Fruit fly (Drosophila melanogaster): ENCODE data around the gene Wdr82.

The Wdr82 gene

DNA sequence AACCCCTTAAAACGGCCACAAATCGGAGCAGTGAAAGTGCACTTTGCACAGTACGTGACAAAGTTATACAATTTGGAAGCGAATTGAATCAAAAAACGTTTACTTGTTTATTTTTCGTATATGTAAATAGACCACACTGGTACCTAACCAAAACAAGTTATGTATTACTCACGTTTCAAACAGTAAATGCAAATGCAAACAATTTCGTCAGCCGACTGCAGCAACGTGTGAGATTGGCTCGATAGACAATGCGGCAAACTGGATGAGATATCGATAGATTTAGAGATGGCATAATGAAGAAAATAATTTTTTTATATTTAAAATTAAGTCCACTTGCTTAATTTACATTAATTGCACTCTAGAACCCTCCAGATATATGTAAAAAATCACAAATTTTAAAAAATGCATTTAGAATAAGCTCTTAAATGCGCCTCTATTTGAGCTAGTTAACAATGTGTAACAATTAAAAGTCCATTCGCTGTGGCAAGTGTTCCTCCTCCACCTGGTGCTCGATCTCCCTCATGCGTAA is 7.3 kb downstream of the Wdr82 start, which contains the start of gene AlaRS:
TSS of gene AlaRS (minus strand) at position 257 of the 529 bp plus-strand sequence.
- TF ChIP-seq CG17801 (GFP tag; optimal IDR thresholded peaks at IDR 0.05; ENCODE audit: partially characterized antibody) = peak; percentile 72

DNA sequence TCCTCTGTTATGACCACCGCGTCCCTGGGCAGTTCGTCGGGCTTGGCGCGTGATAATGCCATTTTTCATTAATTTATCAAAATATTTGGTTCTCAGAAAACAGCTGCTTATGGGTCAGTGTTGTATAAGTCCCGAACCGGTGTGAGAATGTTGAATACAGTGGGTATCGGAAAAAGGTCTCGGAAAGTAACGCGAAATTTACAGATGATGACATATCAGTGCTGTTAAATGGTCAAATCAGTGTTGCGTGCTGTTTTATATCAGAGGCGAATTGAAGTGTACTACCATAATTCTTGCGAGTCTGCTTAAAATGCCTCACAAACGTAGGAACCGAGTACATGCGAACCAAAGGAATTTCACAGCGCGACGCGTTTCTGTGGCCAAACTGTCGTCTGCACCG is 8.4 kb downstream of the Wdr82 start, which contains the start of the genes CG13392 and Rcd4:
TSS of gene CG13392 (minus strand) at position 162 of the 400 bp plus-strand sequence.
TSS of gene Rcd4 (plus strand) at position 216 of the 400 bp plus-strand sequence.
- peak; percentile 63 for TF ChIP-seq CG17801 (GFP tag; optimal IDR thresholded peaks at IDR 0.05; ENCODE audit: partially characterized antibody)

DNA sequence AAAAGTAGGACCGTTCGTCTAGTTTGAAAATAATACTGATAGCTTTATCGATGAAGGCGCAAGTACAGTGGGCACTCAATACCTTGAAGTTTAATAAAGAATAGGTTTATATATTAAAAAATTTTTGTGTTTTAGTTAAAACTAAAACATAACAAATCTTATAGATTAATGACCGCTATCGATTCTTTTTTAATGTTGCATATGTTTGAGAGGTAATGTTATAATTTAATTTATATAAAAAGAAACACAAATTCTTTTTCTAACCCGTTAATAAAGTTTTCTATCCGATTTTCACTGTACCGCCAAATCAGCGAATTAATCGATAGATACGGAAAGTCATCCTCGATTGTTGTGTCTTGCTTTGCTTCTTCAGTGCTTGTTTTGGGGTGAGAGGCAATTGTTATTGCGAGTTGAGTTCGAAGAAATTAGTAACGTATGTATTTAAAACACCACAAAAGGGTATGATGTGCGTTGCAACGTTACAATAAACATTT is 9.9 kb downstream of the Wdr82 start, which contains the start of the genes Dad1 and CG13384:
TSS of gene Dad1 (minus strand) at position 30 of the 494 bp plus-strand sequence.
TSS of gene CG13384 (plus strand) at position 348 of the 494 bp plus-strand sequence.
- peak; percentile 98 for TF ChIP-seq CG17801 (GFP tag; optimal IDR thresholded peaks at IDR 0.05; ENCODE audit: partially characterized antibody)

DNA sequence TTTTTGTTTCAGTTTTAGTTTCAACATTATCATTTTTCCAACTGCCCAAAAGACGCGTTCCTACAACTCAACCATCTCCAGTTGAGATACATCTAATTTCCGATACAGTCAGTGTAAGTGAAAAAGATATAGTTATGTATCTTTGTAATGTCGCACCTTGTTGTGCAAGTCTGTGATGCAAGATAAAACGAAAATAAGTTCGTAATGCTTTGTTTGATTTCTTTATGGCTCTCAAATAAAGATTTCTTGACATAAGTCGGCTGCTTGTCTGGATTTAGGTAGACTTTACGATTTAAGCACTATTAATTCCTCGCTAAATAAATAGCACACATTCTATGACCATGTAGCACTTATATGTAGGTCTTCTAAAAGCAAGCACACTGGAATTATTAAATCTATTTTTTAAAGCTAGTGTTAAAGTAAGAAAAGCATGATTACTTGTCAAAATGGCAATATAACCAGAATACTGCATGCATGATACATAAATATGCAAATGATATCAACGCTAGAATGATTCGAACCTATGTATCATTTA is 10.8 kb downstream of the Wdr82 start:
- no peak for TF ChIP-seq CG17801 (GFP tag; optimal IDR thresholded peaks at IDR 0.05; ENCODE audit: partially characterized antibody)

DNA sequence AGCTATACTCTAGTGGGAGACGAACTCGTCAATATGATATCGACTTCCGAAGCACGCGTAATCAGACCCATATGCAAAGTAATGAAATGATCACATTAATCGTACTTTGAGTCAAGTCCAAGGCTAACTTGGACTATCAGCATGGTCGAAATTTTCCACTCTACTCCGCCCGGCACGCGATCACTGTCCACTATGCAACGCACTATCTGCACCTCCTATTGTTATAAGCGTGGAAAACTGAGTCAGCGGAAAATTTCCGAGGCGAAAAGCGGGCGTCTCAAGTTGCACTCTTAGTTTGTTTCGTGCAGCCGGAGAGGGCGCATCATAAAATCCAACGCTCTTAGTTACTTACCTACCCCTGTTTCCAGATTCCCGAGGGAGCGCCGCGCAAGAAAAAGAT is 11.6 kb downstream of the Wdr82 start:
- no peak for TF ChIP-seq CG17801 (GFP tag; optimal IDR thresholded peaks at IDR 0.05; ENCODE audit: partially characterized antibody)

DNA sequence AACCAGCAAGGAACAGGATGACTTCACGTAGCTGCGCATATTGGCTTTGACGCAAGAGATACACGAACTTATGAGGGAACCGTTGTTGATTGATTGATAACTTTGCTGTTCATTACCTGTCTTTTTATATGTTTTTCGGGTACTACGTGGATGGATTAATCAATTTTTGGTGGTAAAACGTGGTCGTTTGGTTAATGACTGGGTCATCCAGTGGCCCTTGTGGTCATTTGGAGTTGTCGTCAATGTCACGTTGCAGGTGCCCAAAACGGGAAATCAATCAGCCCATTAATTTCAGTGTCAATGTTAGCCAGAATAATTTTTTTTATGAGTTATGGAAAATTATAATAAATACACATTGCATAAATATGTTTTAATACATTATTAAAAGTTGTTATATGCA is 15.0 kb downstream of the Wdr82 start, which contains the start of gene CG42819:
TSS of gene CG42819 (minus strand) at position 101 of the 400 bp plus-strand sequence.
- no peak for TF ChIP-seq CG17801 (GFP tag; optimal IDR thresholded peaks at IDR 0.05; ENCODE audit: partially characterized antibody)

DNA sequence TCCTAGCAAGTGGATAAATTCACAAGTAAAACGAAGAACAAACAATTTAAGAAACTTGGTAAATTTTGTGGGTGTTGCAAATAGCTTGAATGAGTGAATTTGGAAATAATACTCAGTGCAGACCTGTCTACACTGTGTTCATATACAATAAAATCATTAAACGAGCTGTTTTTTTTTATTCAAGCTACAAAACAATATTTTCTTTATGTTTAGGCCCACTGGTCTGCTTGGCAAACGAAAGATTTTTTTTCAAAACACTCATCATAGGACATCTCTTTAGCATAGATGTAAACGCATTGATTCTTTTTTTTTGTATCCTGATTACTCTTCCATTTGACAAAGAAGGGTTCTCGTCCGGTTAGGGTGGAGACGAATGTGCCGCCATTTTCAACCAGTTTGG is 18.0 kb downstream of the Wdr82 start, which contains the start of gene CG42820:
TSS of gene CG42820 (minus strand) at position 101 of the 400 bp plus-strand sequence.
- no peak for TF ChIP-seq CG17801 (GFP tag; optimal IDR thresholded peaks at IDR 0.05; ENCODE audit: partially characterized antibody)

DNA sequence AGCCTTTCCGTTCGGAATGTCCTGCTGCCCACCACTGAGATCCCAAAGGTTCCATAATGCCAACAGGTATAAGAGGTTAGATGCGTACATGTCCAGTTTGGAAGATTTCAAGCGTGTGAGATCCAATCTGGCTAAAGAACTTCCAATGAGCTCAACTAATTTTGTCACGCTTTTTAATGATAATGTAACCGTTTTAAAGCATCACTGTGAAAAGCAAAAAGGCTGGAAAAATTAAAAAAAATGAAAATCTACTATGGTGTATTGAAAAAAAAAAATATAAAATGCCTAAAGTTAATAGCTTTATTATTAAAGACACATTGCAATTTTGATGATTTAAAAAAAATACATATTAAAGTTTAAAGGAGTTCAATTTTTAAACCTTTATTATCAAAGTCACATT is 18.9 kb downstream of the Wdr82 start, which contains the start of gene Acp29AB:
TSS of gene Acp29AB (minus strand) at position 101 of the 400 bp plus-strand sequence.
- no peak for TF ChIP-seq CG17801 (GFP tag; optimal IDR thresholded peaks at IDR 0.05; ENCODE audit: partially characterized antibody)

DNA sequence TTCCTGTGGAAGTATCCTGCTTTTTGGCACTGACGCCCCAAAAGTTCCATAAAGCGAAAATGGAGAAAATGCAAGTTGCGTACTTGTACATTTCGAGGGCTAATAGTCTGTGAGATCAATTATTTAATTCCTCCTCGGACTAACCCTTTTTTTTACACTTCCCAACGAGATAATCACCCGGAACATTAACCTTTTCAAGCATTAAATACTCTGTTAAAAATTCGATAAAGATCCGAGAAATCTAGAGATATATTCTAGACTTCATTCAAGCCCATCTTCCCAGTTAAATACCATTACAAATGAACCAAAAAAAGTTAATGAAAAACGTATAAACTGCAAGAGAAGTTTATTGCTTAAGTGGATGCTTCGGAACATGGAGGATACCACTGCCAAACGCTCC is 19.9 kb downstream of the Wdr82 start, which contains the start of gene lectin-29Ca:
TSS of gene lectin-29Ca (minus strand) at position 101 of the 400 bp plus-strand sequence.
- no peak for TF ChIP-seq CG17801 (GFP tag; optimal IDR thresholded peaks at IDR 0.05; ENCODE audit: partially characterized antibody)

DNA sequence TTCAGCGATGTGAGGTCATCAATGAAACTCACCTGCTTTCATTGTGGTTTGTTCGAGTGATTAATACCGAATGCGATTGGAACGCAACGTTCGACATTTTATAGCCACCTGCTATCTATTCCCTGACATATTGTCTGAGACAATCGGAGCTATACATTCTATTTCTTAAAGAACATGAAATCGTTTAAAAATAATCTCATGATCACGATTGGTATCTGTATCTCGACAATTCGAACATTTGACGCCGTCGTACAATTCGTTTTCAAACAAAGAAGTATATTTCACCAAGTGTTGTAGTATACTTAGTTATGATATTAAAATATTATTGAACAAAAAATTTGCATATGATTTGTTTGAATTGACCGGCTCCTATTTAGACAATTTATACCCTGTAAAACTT is 20.6 kb downstream of the Wdr82 start, which contains the start of gene Peritrophin-15b:
TSS of gene Peritrophin-15b (minus strand) at position 101 of the 400 bp plus-strand sequence.
- TF ChIP-seq CG17801 (GFP tag; optimal IDR thresholded peaks at IDR 0.05; ENCODE audit: partially characterized antibody) = no peak

DNA sequence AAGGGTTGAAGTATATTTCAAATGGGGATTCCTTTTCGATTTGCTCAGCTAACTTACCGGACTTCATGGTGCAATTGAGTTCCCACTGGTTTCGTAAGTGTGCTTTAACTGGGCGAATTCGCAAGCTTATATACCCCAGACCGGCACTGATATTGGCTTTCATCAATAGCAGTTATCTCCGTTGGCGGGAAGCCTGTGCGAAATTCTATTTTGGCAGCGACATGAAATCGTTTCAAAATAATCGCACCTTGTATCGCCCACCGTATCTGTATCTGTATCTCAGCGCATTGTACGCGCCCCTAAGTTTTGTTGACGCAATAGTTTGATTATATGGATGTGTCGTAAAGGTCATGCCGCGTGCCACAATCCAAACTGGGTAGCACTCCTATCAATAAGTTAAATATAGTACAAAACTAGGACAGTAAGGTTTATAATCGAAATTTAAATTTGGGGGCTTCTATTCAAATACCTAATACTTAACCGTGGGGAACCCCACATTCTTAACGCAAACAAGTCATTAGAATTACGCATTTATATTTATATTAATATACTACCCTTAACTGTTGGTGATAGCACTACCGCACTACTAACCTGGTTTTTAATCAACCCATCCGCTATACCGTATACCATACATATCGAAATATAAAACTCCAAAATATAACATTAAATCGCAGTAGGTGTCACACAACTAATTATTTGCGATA is 21.9 kb downstream of the Wdr82 start, which contains the start of the genes Peritrophin-15a and CG13385:
TSS of gene Peritrophin-15a (minus strand) at position 101 of the 704 bp plus-strand sequence.
TSS of gene CG13385 (plus strand) at position 654 of the 704 bp plus-strand sequence.
- no peak for TF ChIP-seq CG17801 (GFP tag; optimal IDR thresholded peaks at IDR 0.05; ENCODE audit: partially characterized antibody)

DNA sequence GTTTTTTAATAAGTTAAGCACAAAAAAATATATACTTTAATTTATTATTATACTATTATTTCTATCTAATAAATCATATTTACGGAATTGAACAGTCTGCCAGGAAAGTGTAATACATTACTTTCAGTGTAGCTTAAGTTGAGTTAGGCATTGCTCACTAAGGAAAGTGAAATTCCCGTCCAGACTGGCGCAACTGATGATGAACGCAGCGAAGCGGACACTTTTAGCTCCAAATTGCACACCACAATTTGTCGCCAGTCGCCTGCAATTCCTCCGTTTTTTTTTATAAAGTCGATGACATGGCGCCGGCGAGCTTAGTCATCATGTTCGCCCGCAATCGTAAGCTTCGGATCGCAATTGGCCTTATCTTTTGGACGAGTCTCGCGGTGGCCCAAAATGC is 24.5 kb downstream of the Wdr82 start, which contains the start of gene CG13386:
TSS of gene CG13386 (plus strand) at position 301 of the 400 bp plus-strand sequence.
- no peak for TF ChIP-seq CG17801 (GFP tag; optimal IDR thresholded peaks at IDR 0.05; ENCODE audit: partially characterized antibody)

DNA sequence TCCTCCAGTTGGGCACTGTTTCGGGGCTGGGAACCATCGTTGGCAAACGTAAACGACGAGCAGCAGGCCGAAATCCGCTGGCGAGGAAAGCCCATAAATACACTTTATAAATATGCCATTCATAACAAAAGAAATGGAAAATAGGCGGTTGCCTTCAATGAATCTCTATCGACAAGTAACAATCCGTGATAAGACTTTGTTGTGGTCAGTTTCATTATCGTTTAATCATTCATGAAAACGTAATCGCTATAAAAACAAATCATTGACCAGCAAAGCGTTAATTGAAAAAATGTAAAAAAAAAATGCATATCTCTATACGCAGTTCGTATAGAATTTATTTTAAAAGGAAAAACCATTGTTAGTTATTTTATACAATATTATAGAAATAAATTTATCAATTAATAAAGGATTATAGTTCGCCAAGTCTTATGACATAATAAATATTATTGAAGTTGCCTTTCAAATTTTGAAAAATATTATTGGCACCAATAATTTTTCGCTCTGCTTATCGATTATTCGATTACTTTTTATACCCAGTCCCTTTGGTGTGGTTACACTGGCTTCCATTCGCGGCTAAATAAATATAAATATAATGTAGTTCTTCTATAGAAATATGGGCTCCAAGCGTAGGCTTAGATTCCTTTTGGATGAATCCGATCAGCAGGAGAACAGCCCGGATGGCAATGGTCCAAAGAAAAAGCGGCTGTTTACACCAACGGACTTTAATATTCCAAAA is 25.8 kb downstream of the Wdr82 start, which contains the start of gene CG31898:
TSS of gene CG31898 (plus strand) at position 559 of the 736 bp plus-strand sequence.
- TF ChIP-seq CG17801 (GFP tag; optimal IDR thresholded peaks at IDR 0.05; ENCODE audit: partially characterized antibody) = no peak

DNA sequence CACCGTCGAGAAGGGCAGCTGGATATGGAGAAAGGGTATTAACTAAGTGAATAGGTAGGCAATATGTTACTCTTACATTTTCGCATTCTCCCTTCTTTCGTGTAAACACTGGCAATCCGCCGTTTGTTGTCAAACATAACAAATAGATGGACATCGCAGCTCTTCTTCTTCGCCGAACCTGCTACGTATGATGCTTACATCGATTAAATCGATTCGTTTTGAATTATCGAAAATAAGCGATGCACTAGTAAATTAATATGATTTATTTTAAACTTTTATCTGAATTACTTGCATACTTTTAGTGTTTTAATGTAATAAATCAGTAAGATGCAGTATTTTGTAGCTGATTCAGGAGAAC is 28.6 kb downstream of the Wdr82 start, which contains the start of gene fy:
TSS of gene fy (minus strand) at position 353 of the 358 bp plus-strand sequence.
- no peak for TF ChIP-seq CG17801 (GFP tag; optimal IDR thresholded peaks at IDR 0.05; ENCODE audit: partially characterized antibody)
